Worm (Caenorhabditis elegans): ENCODE data around the gene pigb-1.

Gene pigb-1

DNA sequence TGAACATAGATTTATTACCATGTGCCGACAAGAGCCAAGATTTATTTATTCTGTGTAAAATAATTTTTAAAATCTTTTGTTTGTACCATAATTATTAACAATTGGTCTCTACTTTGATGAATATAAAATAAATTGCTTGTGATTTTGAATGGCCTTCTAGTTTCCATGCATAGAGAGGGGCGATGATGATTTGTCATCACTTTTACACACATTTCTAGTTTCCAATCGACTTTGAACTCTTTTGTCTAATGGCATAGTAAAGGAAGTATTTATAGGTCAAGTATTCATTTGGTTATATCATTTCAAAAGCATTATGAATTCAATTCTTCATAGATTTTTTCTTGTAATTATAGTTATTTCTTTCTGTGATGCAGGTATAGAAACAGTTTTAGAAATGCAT is 10.8 kb upstream of the pigb-1 start, which contains the start of gene F59A6.10:
F59A6.10 (plus strand) TSS at position 301 of the 400 bp plus-strand sequence.
- TF ChIP-seq drap-1 (GFP tag; optimal IDR thresholded peaks at IDR 0.05) (no peak), sem-2 (GFP tag; optimal IDR thresholded peaks at IDR 0.05) (no peak), tbx-8 (GFP tag; optimal IDR thresholded peaks at IDR 0.05) (no peak), M03D4.4 (tag; optimal IDR thresholded peaks at IDR 0.05) (no peak), elt-3 (tag; optimal IDR thresholded peaks at IDR 0.05) (no peak), ces-1 (GFP tag; optimal IDR thresholded peaks at IDR 0.05) (no peak), lsy-2 (tag; optimal IDR thresholded peaks at IDR 0.05) (no peak), lin-13 (tag; optimal IDR thresholded peaks at IDR 0.05) (no peak), unc-120 (tag; optimal IDR thresholded peaks at IDR 0.05; ENCODE audit: poor library complexity, severe bottlenecking) (no peak), unc-39 (tag; optimal IDR thresholded peaks at IDR 0.05) (no peak), flh-1 (GFP tag; optimal IDR thresholded peaks at IDR 0.05) (no peak), nhr-76 (tag; optimal IDR thresholded peaks at IDR 0.05) (no peak), zip-8 (tag; optimal IDR thresholded peaks at IDR 0.05) (no peak)

- TF ChIP-seq nhr-28 (tag; optimal IDR thresholded peaks at IDR 0.05) (no peak), nhr-2 (tag; optimal IDR thresholded peaks at IDR 0.05) (no peak), mls-2 (tag; optimal IDR thresholded peaks at IDR 0.05) (no peak), tbx-8 (GFP tag; optimal IDR thresholded peaks at IDR 0.05) (no peak), elt-1 (tag; optimal IDR thresholded peaks at IDR 0.05; ENCODE audit: borderline replicate concordance, insufficient read depth) (no peak), lin-32 (GFP tag; optimal IDR thresholded peaks at IDR 0.05) (no peak), nhr-12 (tag; optimal IDR thresholded peaks at IDR 0.05) (no peak), bed-3 (GFP tag; optimal IDR thresholded peaks at IDR 0.05) (no peak), pha-4 (tag; optimal IDR thresholded peaks at IDR 0.05) (no peak), lin-13 (tag; optimal IDR thresholded peaks at IDR 0.05) (no peak), unc-62 (GFP tag; optimal IDR thresholded peaks at IDR 0.05) (no peak), ceh-43 (GFP tag; optimal IDR thresholded peaks at IDR 0.05) (no peak), sem-2 (GFP tag; optimal IDR thresholded peaks at IDR 0.05) (no peak)
Measured at ce11 chrII:5001866-5002265, 9.0 kb upstream of the pigb-1 start.

ce11 chrII:4999122-4999521 is 6.2 kb upstream of the pigb-1 start, which contains the start of gene citk-2:
Gene citk-2 (plus strand): TSS chrII:4999520.
- no peak for TF ChIP-seq elt-1 (tag; optimal IDR thresholded peaks at IDR 0.05; ENCODE audit: borderline replicate concordance, insufficient read depth)
- no peak for TF ChIP-seq pha-4 (tag; optimal IDR thresholded peaks at IDR 0.05)
- TF ChIP-seq lin-13 (tag; optimal IDR thresholded peaks at IDR 0.05) = peak; percentile 53
- peak; percentile 86 for TF ChIP-seq nhr-237 (tag; optimal IDR thresholded peaks at IDR 0.05)

ce11 chrII:4998657-4999056 is 5.8 kb upstream of the pigb-1 start, which contains the start of gene F59A6.11:
Gene F59A6.11 (minus strand): TSS chrII:4998757.
- TF ChIP-seq blmp-1 (tag; optimal IDR thresholded peaks at IDR 0.05) (no peak), tbx-8 (GFP tag; optimal IDR thresholded peaks at IDR 0.05) (no peak), elt-1 (tag; optimal IDR thresholded peaks at IDR 0.05; ENCODE audit: borderline replicate concordance, insufficient read depth) (no peak), nhr-76 (tag; optimal IDR thresholded peaks at IDR 0.05) (no peak), hlh-1 (tag; optimal IDR thresholded peaks at IDR 0.05) (no peak), nhr-28 (tag; optimal IDR thresholded peaks at IDR 0.05) (no peak), unc-120 (tag; optimal IDR thresholded peaks at IDR 0.05; ENCODE audit: poor library complexity, severe bottlenecking) (no peak), mep-1 (tag; optimal IDR thresholded peaks at IDR 0.05) (no peak), lin-32 (GFP tag; optimal IDR thresholded peaks at IDR 0.05) (no peak), mls-2 (tag; optimal IDR thresholded peaks at IDR 0.05) (no peak), ham-2 (GFP tag; optimal IDR thresholded peaks at IDR 0.05) (no peak), ceh-43 (GFP tag; optimal IDR thresholded peaks at IDR 0.05) (no peak), ces-1 (GFP tag; optimal IDR thresholded peaks at IDR 0.05) (no peak)

- no peak for TF ChIP-seq sptf-1 (tag; optimal IDR thresholded peaks at IDR 0.05)
- TF ChIP-seq unc-120 (tag; optimal IDR thresholded peaks at IDR 0.05; ENCODE audit: poor library complexity, severe bottlenecking) = no peak
- TF ChIP-seq nhr-28 (tag; optimal IDR thresholded peaks at IDR 0.05) = no peak
- no peak for TF ChIP-seq cnd-1 (tag; optimal IDR thresholded peaks at IDR 0.05)
- TF ChIP-seq ham-2 (GFP tag; optimal IDR thresholded peaks at IDR 0.05) = no peak
- no peak for TF ChIP-seq sem-2 (GFP tag; optimal IDR thresholded peaks at IDR 0.05)
- TF ChIP-seq ces-1 (GFP tag; optimal IDR thresholded peaks at IDR 0.05) = no peak
- no peak for TF ChIP-seq M03D4.4 (tag; optimal IDR thresholded peaks at IDR 0.05)
- no peak for TF ChIP-seq nhr-2 (tag; optimal IDR thresholded peaks at IDR 0.05)
- no peak for TF ChIP-seq ztf-11 (tag; optimal IDR thresholded peaks at IDR 0.05)
- TF ChIP-seq ceh-39 (tag; optimal IDR thresholded peaks at IDR 0.05) = no peak
- no peak for TF ChIP-seq lsy-2 (tag; optimal IDR thresholded peaks at IDR 0.05)
- TF ChIP-seq flh-1 (GFP tag; optimal IDR thresholded peaks at IDR 0.05) = no peak
- no peak for TF ChIP-seq elt-1 (tag; optimal IDR thresholded peaks at IDR 0.05; ENCODE audit: borderline replicate concordance, insufficient read depth)
- TF ChIP-seq drap-1 (GFP tag; optimal IDR thresholded peaks at IDR 0.05) = no peak
- TF ChIP-seq nhr-76 (tag; optimal IDR thresholded peaks at IDR 0.05) = no peak
- no peak for TF ChIP-seq nhr-12 (tag; optimal IDR thresholded peaks at IDR 0.05)
- TF ChIP-seq snpc-4 (tag; optimal IDR thresholded peaks at IDR 0.05) = no peak
- no peak for TF ChIP-seq ceh-83 (GFP tag; optimal IDR thresholded peaks at IDR 0.05)
Measured at ce11 chrII:4994939-4995338, 2.1 kb upstream of the pigb-1 start, which contains the start of gene rnh-1.0. Gene rnh-1.0 (plus strand): TSS chrII:4995327.

Measured in whole organism, mixed stage, embryonic.